Worm (Caenorhabditis elegans) whole organism, dauer: ENCODE measurements around the gene npr-2.

Experiments used
- unc-62 ChIP-seq: sonication (generic microtip); optimal IDR thresholded peaks from 2 replicates; lab custom pipeline; 2017; ENCODE audit warnings: missing biosample characterization, missing genetic modification reagents, missing genetic modification characterization

npr-2 gene

ce11 chrIV:9580021-9580420 is at the start of gene npr-2:
npr-2 (minus strand) TSS chrIV:9580121.
- no peak for TF ChIP-seq unc-62

- no peak for TF ChIP-seq unc-62
These were observed 47.1 kb upstream of the npr-2 start for ce11 chrIV:9627033-9627432.

- no peak for TF ChIP-seq unc-62
These were observed 45.9 kb upstream of the npr-2 start for ce11 chrIV:9625829-9626228.

DNA sequence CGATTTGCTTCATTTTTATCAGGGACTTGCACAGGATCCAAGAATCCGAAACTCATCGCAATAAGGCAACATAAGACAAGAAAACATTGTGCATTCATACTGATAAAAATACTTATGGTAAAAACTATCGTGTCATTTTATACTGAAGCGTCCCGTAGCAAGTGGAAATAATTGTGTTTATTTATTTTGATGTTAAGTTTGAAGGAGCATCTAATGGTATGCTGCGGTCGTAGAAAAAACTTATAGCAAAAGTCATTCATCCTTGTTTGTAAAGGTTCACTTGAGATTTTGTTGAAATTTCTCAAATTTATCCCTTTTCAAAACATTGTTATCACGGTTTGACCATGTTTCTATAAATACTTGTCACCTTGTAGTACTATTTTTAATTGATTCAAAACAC is 45.1 kb upstream of the npr-2 start, which contains the start of gene W09C2.10:
Gene W09C2.10 (minus strand): TSS at position 101 of the 400 bp plus-strand sequence.
- TF ChIP-seq unc-62 = no peak

DNA sequence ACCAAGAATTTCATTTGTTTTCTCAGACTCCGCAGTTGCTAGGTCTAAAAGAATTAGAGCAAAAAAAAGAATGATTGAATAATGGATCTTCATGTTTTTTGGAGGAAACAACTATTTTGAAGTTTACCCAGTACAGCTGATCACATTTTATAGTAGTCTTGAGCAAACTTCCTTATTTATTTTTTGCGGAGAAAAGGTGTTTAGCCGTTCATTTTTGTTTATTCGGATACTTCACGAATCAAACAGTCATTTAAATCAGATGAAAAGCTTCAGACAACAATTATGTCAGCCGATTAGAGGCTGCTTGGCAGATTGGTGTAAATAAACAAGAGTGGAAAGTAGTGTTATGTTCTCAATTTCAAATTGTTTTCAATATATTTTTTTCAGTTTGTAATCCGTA is 44.4 kb upstream of the npr-2 start, which contains the start of gene W09C2.8:
Gene W09C2.8 (minus strand): TSS at position 101 of the 400 bp plus-strand sequence.
- TF ChIP-seq unc-62 = no peak

- no peak for TF ChIP-seq unc-62
These were observed 43.3 kb upstream of the npr-2 start, which contains the start of gene W09C2.9 for ce11 chrIV:9623269-9623668. W09C2.9 (minus strand) TSS chrIV:9623369.

DNA sequence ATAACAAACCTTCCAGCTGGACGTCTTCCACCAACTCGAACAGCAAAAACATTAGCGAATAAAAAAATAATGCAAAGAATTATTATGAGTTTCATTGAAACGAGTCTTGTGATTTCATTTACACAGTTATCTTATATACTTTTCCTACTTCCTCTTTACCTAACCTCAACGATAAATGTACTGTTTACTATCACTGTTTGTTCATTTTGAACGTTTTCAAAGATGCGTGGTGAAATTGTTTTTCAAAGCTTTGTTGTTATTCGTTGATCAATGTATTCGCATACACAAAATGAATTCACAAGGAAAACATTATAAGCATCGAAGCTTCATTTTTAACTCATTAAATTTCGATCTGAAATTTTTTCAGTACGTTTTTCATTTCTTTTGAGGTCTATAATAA is 42.4 kb upstream of the npr-2 start, which contains the start of gene W09C2.7:
Gene W09C2.7 (minus strand): TSS at position 101 of the 400 bp plus-strand sequence.
- no peak for TF ChIP-seq unc-62

ce11 chrIV:9618836-9619235 is 38.9 kb upstream of the npr-2 start:
- no peak for TF ChIP-seq unc-62

DNA sequence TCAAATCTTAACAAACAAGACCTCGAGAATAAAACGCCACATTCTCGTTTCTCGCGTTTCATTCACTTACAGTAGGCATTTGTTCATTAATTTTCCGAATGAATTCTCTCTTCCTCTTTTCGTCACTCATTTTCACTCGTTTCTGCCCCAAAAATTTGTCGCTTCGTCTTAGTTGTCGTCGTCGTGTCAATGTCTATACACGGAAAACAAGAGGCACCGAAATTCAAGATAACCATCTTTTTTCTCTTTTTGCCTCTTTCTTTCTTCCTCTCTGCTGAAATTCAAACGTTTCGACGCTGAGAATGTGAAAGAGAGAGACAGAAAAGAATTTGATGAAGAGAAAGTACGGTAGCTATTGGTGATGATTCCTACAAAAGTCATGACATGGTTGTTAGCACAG is 38.1 kb upstream of the npr-2 start:
- no peak for TF ChIP-seq unc-62

- no peak for TF ChIP-seq unc-62
These were observed 37.4 kb upstream of the npr-2 start for ce11 chrIV:9617358-9617757.

ce11 chrIV:9615511-9615910 is 35.6 kb upstream of the npr-2 start:
- TF ChIP-seq unc-62 = no peak

DNA sequence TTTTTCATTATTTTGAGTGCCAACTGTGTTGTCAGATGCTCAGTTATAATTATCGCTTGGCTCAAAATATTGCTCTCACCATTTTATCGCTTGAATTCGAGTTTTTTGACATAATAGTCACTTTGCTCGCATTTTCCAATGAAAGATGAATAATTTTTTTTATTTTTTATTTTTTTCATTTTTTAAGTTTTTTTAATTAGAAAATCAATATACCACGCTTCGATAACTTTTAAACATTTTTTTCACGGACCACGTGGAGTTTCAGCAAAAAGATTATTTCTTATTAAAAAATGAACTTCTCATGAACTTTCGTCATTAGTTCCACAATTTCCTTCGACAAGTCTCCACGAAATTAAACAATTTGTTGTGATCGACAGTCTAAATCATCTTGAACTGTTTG is 34.8 kb upstream of the npr-2 start, which contains the start of gene elt-1:
Gene elt-1 (plus strand): TSS at position 301 of the 400 bp plus-strand sequence.
- no peak for TF ChIP-seq unc-62

ce11 chrIV:9614060-9614459 is 34.1 kb upstream of the npr-2 start:
- no peak for TF ChIP-seq unc-62

ce11 chrIV:9613072-9613590 is 33.2 kb upstream of the npr-2 start:
- TF ChIP-seq unc-62 = no peak

DNA sequence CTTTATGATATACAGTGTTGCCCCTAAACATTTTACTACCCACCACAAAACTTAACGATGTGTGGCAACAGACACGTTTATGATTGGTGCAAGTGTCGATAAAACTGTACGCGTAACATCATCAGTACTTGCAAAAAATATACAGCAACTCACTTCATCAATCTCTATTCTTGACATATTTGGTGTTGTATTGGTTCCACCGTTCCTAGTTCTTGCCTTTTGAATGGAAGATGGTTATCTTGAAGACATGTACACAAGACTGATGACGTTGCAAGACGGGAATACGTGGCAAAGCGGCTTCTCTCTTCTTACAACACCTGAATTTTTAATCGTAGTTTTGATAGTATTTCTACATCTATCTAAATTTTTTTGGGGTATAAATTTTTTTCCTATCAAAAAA is 31.0 kb upstream of the npr-2 start:
- no peak for TF ChIP-seq unc-62

- TF ChIP-seq unc-62 = no peak
These were observed 29.2 kb upstream of the npr-2 start for ce11 chrIV:9609095-9609494.

DNA sequence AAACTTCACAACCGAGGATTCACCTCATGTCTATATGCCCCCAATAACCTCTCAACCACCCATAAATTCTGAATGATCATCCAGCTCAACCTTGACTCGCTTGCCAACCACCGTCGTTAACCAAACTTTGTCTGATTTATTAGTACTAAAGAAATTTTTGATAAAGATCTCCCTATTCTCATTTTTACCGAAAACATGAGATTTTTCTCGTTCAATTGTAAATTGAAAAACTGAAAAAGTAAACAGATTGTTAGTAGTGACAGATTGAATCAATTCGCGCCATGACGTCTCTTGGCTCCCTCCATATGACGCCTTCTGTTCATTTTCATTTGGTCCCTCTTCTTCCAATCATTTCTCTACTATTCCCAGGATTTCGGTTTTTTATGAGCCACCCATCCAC is 28.0 kb upstream of the npr-2 start:
- TF ChIP-seq unc-62 = no peak

DNA sequence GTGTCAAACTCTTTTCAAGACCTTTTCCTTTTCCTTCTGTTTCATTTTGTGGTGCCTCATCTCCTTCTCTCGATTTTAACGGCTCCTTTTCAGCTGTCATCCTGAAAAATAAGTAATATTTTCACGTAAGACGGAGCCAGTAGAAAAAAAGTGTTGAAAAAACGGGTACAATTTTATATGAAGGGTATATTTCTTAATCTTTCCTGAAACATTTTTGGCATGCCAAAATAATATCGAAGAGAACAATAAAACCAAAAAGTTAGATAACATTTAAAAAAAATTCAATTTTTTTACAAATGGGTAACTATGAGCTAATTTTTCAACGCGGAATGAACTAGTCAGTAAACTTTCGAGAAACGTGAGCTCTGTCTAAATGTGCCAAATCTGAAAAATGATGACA is 21.7 kb upstream of the npr-2 start, which contains the start of gene aat-1:
Gene aat-1 (minus strand): TSS at position 101 of the 400 bp plus-strand sequence.
- no peak for TF ChIP-seq unc-62
